Worm (Caenorhabditis elegans): ENCODE results near the gene otpl-6.

DNA sequence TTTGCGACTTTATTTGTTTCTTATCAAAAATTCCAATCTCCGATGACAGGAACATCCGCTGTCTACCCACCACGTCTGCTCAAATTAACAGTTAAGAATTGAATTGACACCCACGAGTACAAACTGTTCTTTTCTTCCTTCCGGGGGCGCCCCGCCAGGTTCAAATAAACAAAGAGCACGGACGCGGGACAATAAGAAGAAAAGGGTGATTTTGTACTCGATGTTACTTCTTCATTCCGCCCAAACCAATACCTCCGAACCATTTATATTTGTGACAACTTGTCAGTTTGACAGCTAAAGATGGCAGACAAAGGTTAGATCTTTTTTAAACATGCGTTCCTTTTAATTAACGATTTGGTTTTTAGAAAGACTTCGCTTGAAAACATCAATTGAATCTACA lies at the start of gene otpl-6:
- no peak for TF ChIP-seq ceh-39 (tag; optimal IDR thresholded peaks at IDR 0.05)
- no peak for TF ChIP-seq ces-1 (GFP tag; optimal IDR thresholded peaks at IDR 0.05)
- TF ChIP-seq nhr-12 (tag; optimal IDR thresholded peaks at IDR 0.05): no peak
- no peak for TF ChIP-seq lin-13 (tag; optimal IDR thresholded peaks at IDR 0.05)

Measured in whole organism, mixed stage, embryonic.